In the genomic region with DNA sequence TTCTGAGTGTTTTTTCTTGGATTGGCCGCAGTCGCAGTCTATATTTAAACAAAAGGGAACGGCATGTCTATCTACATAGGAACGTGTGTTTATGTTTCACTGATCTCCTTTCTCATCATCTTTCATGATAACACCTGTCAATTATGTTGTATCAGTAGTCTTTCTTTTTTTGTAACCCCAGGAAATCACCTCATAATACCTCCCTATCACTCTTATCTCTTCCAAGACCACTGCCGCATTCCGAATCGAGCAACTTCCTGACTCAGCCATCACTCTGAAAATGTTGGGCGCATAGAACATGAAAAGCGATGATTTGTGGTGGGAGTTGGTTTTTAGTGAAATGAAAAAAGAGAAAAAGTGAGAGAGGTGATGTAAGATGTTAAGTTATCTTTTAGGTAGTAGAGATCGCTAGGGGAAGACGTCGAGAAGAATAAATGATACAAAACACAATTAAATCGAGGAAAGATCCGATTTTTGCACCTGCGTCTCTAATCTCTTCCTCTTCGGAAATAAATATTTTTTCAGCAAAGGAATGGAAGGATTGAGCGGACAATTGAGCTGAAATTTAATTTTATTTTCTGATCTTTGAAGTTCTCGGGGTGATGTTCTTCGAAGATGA, we compare ENCODE assay signal across 2 worm cellular contexts.
TF ChIP-seq lines count a peak whose summit lies in the region.

No protein-coding gene starts in this region.

TF ChIP-seq in whole organism, L1 larva, 84 proteins besides CTCF, POLR2A, EP300 and RAD21 (continued from another document):
- no peak for TF ChIP-seq rnt-1 (tag; optimal IDR thresholded peaks at IDR 0.05; lab: Kevin White, UChicago)
- TF ChIP-seq pax-3 (tag; optimal IDR thresholded peaks at IDR 0.05; lab: Kevin White, UChicago) = no peak
- TF ChIP-seq snpc-4 (tag; optimal IDR thresholded peaks at IDR 0.05; lab: Kevin White, UChicago) = no peak
- TF ChIP-seq ceh-63 (GFP tag; optimal IDR thresholded peaks at IDR 0.05; lab: Kevin White, UChicago) = no peak
- peak; percentile 70 for TF ChIP-seq nhr-85 (tag; lab: Kevin White, UChicago)
- no peak for TF ChIP-seq fkh-4 (tag; optimal IDR thresholded peaks at IDR 0.05; lab: Kevin White, UChicago; ENCODE audit: borderline replicate concordance)
- no peak for TF ChIP-seq nhr-12 (tag; optimal IDR thresholded peaks at IDR 0.05; lab: Kevin White, UChicago)
- TF ChIP-seq ces-1 (GFP tag; optimal IDR thresholded peaks at IDR 0.05; lab: Kevin White, UChicago) = no peak
- TF ChIP-seq lsy-2 (tag; optimal IDR thresholded peaks at IDR 0.05; lab: Kevin White, UChicago) = no peak
- no peak for TF ChIP-seq irx-1 (tag; optimal IDR thresholded peaks at IDR 0.05; lab: Kevin White, UChicago)
- TF ChIP-seq nhr-84 (tag; optimal IDR thresholded peaks at IDR 0.05; lab: Kevin White, UChicago) = no peak
- TF ChIP-seq unc-62 (GFP tag; optimal IDR thresholded peaks at IDR 0.05; lab: Kevin White, UChicago) = no peak
- TF ChIP-seq lin-14 (GFP tag; optimal IDR thresholded peaks at IDR 0.05; lab: Kevin White, UChicago) = peak; percentile 25
- TF ChIP-seq lir-3 (tag; optimal IDR thresholded peaks at IDR 0.05; lab: Kevin White, UChicago; ENCODE audit: poor library complexity) = no peak
- no peak for TF ChIP-seq C16A3.4 (tag; optimal IDR thresholded peaks at IDR 0.05; lab: Kevin White, UChicago)
- TF ChIP-seq nhr-76 (tag; optimal IDR thresholded peaks at IDR 0.05; lab: Kevin White, UChicago) = no peak
- TF ChIP-seq hpl-2 (GFP tag; optimal IDR thresholded peaks at IDR 0.05; lab: Kevin White, UChicago) = no peak
- no peak for TF ChIP-seq mef-2 (tag; optimal IDR thresholded peaks at IDR 0.05; lab: Kevin White, UChicago)
- TF ChIP-seq lin-35 (GFP tag; optimal IDR thresholded peaks at IDR 0.05; lab: Kevin White, UChicago) = no peak
- no peak for TF ChIP-seq C34B4.2 (tag; optimal IDR thresholded peaks at IDR 0.05; lab: Kevin White, UChicago)
- TF ChIP-seq dsc-1 (tag; optimal IDR thresholded peaks at IDR 0.05; lab: Kevin White, UChicago) = no peak
- no peak for TF ChIP-seq dpl-1 (GFP tag; optimal IDR thresholded peaks at IDR 0.05; lab: Kevin White, UChicago)
- no peak for TF ChIP-seq nhr-77 (tag; optimal IDR thresholded peaks at IDR 0.05; lab: Kevin White, UChicago)
- TF ChIP-seq blmp-1 (tag; optimal IDR thresholded peaks at IDR 0.05; lab: Kevin White, UChicago) = peak; percentile 56
- no peak for TF ChIP-seq ama-1 (optimal IDR thresholded peaks at IDR 0.05; lab: Kevin White, UChicago)
- no peak for TF ChIP-seq ceh-82 (tag; optimal IDR thresholded peaks at IDR 0.05; lab: Kevin White, UChicago)
- TF ChIP-seq elt-2 (tag; optimal IDR thresholded peaks at IDR 0.05; lab: Kevin White, UChicago) = peak; percentile 72
- no peak for TF ChIP-seq ceh-90 (tag; optimal IDR thresholded peaks at IDR 0.05; lab: Kevin White, UChicago)
- TF ChIP-seq Y116A8C.19 (tag; optimal IDR thresholded peaks at IDR 0.05; lab: Kevin White, UChicago; ENCODE audit: borderline replicate concordance) = no peak

TF ChIP-seq in whole organism, L4 larva, 104 proteins besides CTCF, POLR2A, EP300 and RAD21 (continued from another document):
- TF ChIP-seq php-3 (GFP tag; IDR thresholded peaks at IDR 0.05; lab: Robert Waterston, UW) (peak; percentile 67; the same call in 1 of the 2 replicates), lim-7 (GFP tag; IDR thresholded peaks at IDR 0.05; lab: Robert Waterston, UW) (no peak), dve-1 (tag; optimal IDR thresholded peaks at IDR 0.05; lab: Kevin White, UChicago; ENCODE audit: insufficient read depth) (peak; percentile 62), daf-16 (GFP tag; optimal IDR thresholded peaks at IDR 0.05; lab: Kevin White, UChicago) (no peak), daf-16 (tag; optimal IDR thresholded peaks at IDR 0.05; lab: Kevin White, UChicago) (peak; percentile 65), attf-4 (tag; optimal IDR thresholded peaks at IDR 0.05; lab: Kevin White, UChicago) (no peak), pqm-1 (tag; optimal IDR thresholded peaks at IDR 0.05; lab: Kevin White, UChicago) (peak; percentile 46)
